Fruit fly (Drosophila melanogaster): ENCODE measurements around the gene CG1965.

dm6 chr3R:7102853-7103833 is 35.9 kb downstream of the CG1965 start:
- TF ChIP-seq CG8478 (optimal IDR thresholded peaks at IDR 0.05), result no peak
- no peak for TF ChIP-seq CTCF (optimal IDR thresholded peaks at IDR 0.05)

Measured in S2 (cell line).